Fruit fly (Drosophila melanogaster) whole organism, embryonic: ENCODE data around the gene CG10845.
A peak's percentile ranks its signal among the peaks of the same experiment; 100 is the strongest.

Experiments
- Atf-2 ChIP-seq: fragments of 200-800 bp; sonication (Bioruptor generic); optimal IDR thresholded peaks from 2 replicates; lab custom pipeline; 2016; ENCODE audit warnings: missing biosample characterization, missing genetic modification characterization
- Bdp1 ChIP-seq: fragments of 200-800 bp; sonication (Bioruptor generic); optimal IDR thresholded peaks from 3 replicates; lab custom pipeline; 2016; ENCODE audit warnings: missing biosample characterization, missing genetic modification characterization
- BtbVII ChIP-seq: fragments of 200-800 bp; sonication (Bioruptor generic); optimal IDR thresholded peaks from 3 replicates; lab custom pipeline; 2017; ENCODE audit warnings: missing biosample characterization, mild to moderate bottlenecking, missing genetic modification characterization
- CG10209 ChIP-seq: fragments of 200-800 bp; sonication (Bioruptor generic); optimal IDR thresholded peaks from 3 replicates; lab custom pipeline; 2017; ENCODE audit warnings: missing biosample characterization, mild to moderate bottlenecking, missing genetic modification characterization, missing genetic modification reagents
- CG10267 ChIP-seq: fragments of 200-800 bp; sonication (Bioruptor generic); optimal IDR thresholded peaks from 2 replicates; lab custom pipeline; 2018; ENCODE audit warnings: missing biosample characterization, mild to moderate bottlenecking, missing genetic modification characterization, moderate library complexity
- CG12299 ChIP-seq: fragments of 200-800 bp; sonication (Bioruptor generic); optimal IDR thresholded peaks from 2 replicates; lab custom pipeline; 2018; ENCODE audit warnings: missing biosample characterization, mild to moderate bottlenecking, missing genetic modification characterization
- CG14441 ChIP-seq: fragments of 200-800 bp; sonication (Bioruptor generic); IDR thresholded peaks from 2 replicates; pipeline ENCODE4 v1.3.6; 2022; ENCODE audit warnings: missing biosample characterization, missing genetic modification characterization
- CG15601 ChIP-seq: fragments of 200-800 bp; sonication (Bioruptor generic); optimal IDR thresholded peaks from 3 replicates; lab custom pipeline; 2019; ENCODE audit warnings: missing biosample characterization, mild to moderate bottlenecking, missing genetic modification characterization, moderate library complexity
- CG4282 ChIP-seq: fragments of 200-800 bp; sonication (Bioruptor generic); optimal IDR thresholded peaks from 2 replicates; lab custom pipeline; 2016; ENCODE audit warnings: missing biosample characterization, missing genetic modification characterization
- CG4328 ChIP-seq: fragments of 200-800 bp; sonication (Bioruptor generic); optimal IDR thresholded peaks from 3 replicates; lab custom pipeline; 2017; ENCODE audit warnings: missing biosample characterization, missing genetic modification reagents, missing genetic modification characterization
- CG7786 ChIP-seq: fragments of 200-800 bp; sonication (Bioruptor generic); optimal IDR thresholded peaks from 2 replicates; lab custom pipeline; 2016; ENCODE audit warnings: missing biosample characterization, missing genetic modification characterization
- CG7839 ChIP-seq: fragments of 200-800 bp; sonication (Bioruptor generic); optimal IDR thresholded peaks from 3 replicates; lab custom pipeline; 2018; ENCODE audit warnings: missing biosample characterization, mild to moderate bottlenecking, missing genetic modification characterization, moderate library complexity
- CG8944 ChIP-seq: fragments of 200-800 bp; sonication (Bioruptor generic); optimal IDR thresholded peaks from 3 replicates; lab custom pipeline; 2016; ENCODE audit warnings: missing biosample characterization, missing genetic modification characterization
- CG9727 ChIP-seq: fragments of 200-800 bp; sonication (Bioruptor generic); optimal IDR thresholded peaks from 3 replicates; lab custom pipeline; 2017; ENCODE audit warnings: missing biosample characterization, mild to moderate bottlenecking, missing genetic modification characterization
- Dad ChIP-seq: fragments of 200-800 bp; sonication (Bioruptor generic); optimal IDR thresholded peaks from 3 replicates; lab custom pipeline; 2016; ENCODE audit warnings: missing biosample characterization, missing genetic modification characterization
- E2f1 ChIP-seq: fragments of 200-800 bp; sonication (Bioruptor generic); IDR thresholded peaks from 2 replicates; pipeline ENCODE4 v1.3.6; 2022; ENCODE audit warnings: missing biosample characterization, missing genetic modification characterization
- HLH3B ChIP-seq: fragments of 200-800 bp; sonication (Bioruptor generic); IDR thresholded peaks from 2 replicates; pipeline ENCODE4 v1.3.6; 2022; ENCODE audit warnings: missing biosample characterization, missing genetic modification characterization
- HmgD ChIP-seq: fragments of 200-800 bp; sonication (Bioruptor generic); optimal IDR thresholded peaks from 3 replicates; lab custom pipeline; 2016; ENCODE audit warnings: missing biosample characterization, missing genetic modification characterization
- NfI ChIP-seq: fragments of 200-800 bp; sonication (Bioruptor generic); optimal IDR thresholded peaks from 3 replicates; lab custom pipeline; 2018; ENCODE audit warnings: missing biosample characterization, mild to moderate bottlenecking, missing genetic modification characterization, moderate library complexity
- Oli ChIP-seq: fragments of 200-800 bp; sonication (Bioruptor generic); optimal IDR thresholded peaks from 2 replicates; lab custom pipeline; 2018; ENCODE audit warnings: missing biosample characterization, mild to moderate bottlenecking, missing genetic modification characterization, moderate library complexity
- Ravus ChIP-seq: fragments of 200-800 bp; sonication (Bioruptor generic); IDR thresholded peaks from 2 replicates; pipeline ENCODE4 v1.3.6; 2022; ENCODE audit warnings: missing biosample characterization, missing genetic modification characterization
- Sry-β ChIP-seq: fragments of 200-800 bp; sonication (Bioruptor generic); optimal IDR thresholded peaks from 2 replicates; lab custom pipeline; 2018; ENCODE audit warnings: missing biosample characterization, mild to moderate bottlenecking, missing genetic modification characterization, moderate library complexity
- Sry-δ ChIP-seq: fragments of 200-800 bp; sonication (Bioruptor generic); optimal IDR thresholded peaks from 2 replicates; lab custom pipeline; 2016; ENCODE audit warnings: missing biosample characterization, missing genetic modification characterization
- chinmo ChIP-seq: fragments of 200-800 bp; sonication (Bioruptor generic); IDR thresholded peaks from 4 replicates; pipeline ENCODE4 v1.3.6; 2022; ENCODE audit warnings: missing biosample characterization, missing genetic modification characterization; ENCODE audit not compliant: partially characterized antibody
- dan ChIP-seq: fragments of 200-800 bp; sonication (Bioruptor generic); IDR thresholded peaks from 2 replicates; pipeline ENCODE4 v1.3.6; 2022; ENCODE audit warnings: missing biosample characterization, missing genetic modification characterization
- her ChIP-seq: fragments of 200-800 bp; sonication (Bioruptor generic); optimal IDR thresholded peaks from 2 replicates; lab custom pipeline; 2016; ENCODE audit warnings: missing biosample characterization, missing genetic modification characterization
- hth ChIP-seq: fragments of >200 bp; optimal IDR thresholded peaks from 2 replicates; lab custom pipeline; 2017; ENCODE audit warnings: inconsistent platforms
- kni ChIP-seq: fragments of 200-800 bp; sonication (Bioruptor generic); optimal IDR thresholded peaks from 3 replicates; lab custom pipeline; 2017; ENCODE audit warnings: mild to moderate bottlenecking, missing biosample characterization, missing genetic modification reagents, missing genetic modification characterization
- luna ChIP-seq: fragments of 200-800 bp; sonication (Bioruptor generic); optimal IDR thresholded peaks from 2 replicates; lab custom pipeline; 2016; ENCODE audit warnings: missing biosample characterization, missing genetic modification characterization
- nerfin-1 ChIP-seq: fragments of 200-800 bp; sonication (Bioruptor generic); optimal IDR thresholded peaks from 3 replicates; lab custom pipeline; 2019; ENCODE audit warnings: missing biosample characterization, mild to moderate bottlenecking, missing genetic modification characterization, moderate library complexity
- onecut ChIP-seq: fragments of 200-800 bp; sonication (Bioruptor generic); IDR thresholded peaks from 2 replicates; pipeline ENCODE4 v1.3.6; 2022; ENCODE audit warnings: missing biosample characterization, missing genetic modification characterization
- row ChIP-seq: fragments of 200-800 bp; sonication (Bioruptor generic); IDR thresholded peaks from 3 replicates; pipeline ENCODE4 v1.3.6; 2022; ENCODE audit warnings: missing biosample characterization, missing genetic modification characterization
- sc ChIP-seq, 3 experiments: fragments of >200 bp in 2 of 3; fragments of 200-800 bp in 1 of 3; sonication (Bioruptor generic) in 1 of 3; optimal IDR thresholded peaks; 2 replicates in 2 of 3; 3 replicates in 1 of 3; lab custom pipeline; 2017; ENCODE audit warnings: mild to moderate bottlenecking in 1 of 3, missing biosample characterization in 1 of 3, missing genetic modification characterization in 1 of 3, missing genetic modification reagents in 1 of 3
- sob ChIP-seq: fragments of 200-800 bp; sonication (Bioruptor generic); IDR thresholded peaks from 2 replicates; pipeline ENCODE4 v1.3.6; 2022; ENCODE audit warnings: missing biosample characterization, missing genetic modification characterization
- tll ChIP-seq, 2 experiments: fragments of 200-800 bp in 1 of 2; fragments of >200 bp in 1 of 2; sonication (Bioruptor generic) in 1 of 2; optimal IDR thresholded peaks; 2 replicates each; lab custom pipeline; 2017 to 2019; ENCODE audit warnings: missing biosample characterization in 2 of 2, missing genetic modification characterization in 2 of 2, mild to moderate bottlenecking in 1 of 2, moderate library complexity in 1 of 2

Gene CG10845

DNA sequence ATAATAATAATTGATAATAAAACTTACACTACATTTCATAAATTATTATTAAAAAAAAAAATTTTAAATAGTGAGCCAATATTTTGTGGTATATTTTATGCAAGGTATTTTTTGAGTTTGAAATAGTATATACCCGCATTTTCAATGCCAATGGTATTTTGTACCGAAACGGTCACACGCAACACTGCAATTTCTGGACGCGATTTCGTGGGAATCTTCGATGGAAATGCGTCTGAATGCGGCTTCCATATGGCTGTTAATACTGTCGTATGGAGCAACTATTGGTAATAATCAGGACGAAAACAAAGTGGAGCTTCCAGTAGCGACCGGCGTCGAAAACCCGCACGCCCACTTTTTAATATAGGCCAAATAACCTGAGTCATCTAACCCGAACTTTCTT is 49.5 kb upstream of the CG10845 start, which contains the start of gene Nct (continued):
- TF ChIP-seq sob (GFP tag; lab: Robert Waterston, UW) (no peak), HLH3B (GFP tag; lab: Robert Waterston, UW) (no peak), CG10267 (tag; lab: Kevin White, UChicago) (peak; percentile 17), dan (GFP tag; lab: Robert Waterston, UW) (no peak), CG7786 (GFP tag; lab: Kevin White, UChicago) (no peak), CG15601 (no peak), onecut (no peak), CG4282 (no peak), Ravus (GFP tag; lab: Robert Waterston, UW) (no peak), luna (GFP tag; lab: Kevin White, UChicago) (no peak), CG4328 (GFP tag; lab: Kevin White, UChicago) (no peak), hth (no peak), CG8944 (GFP tag; lab: Kevin White, UChicago) (no peak), Sry-δ (no peak), CG12299 (tag; lab: Kevin White, UChicago) (no peak), sc (optimal IDR thresholded peaks at IDR 0.05; lab: Kevin White, UChicago) (no peak), sc (GFP tag; optimal IDR thresholded peaks at IDR 0.05; lab: Kevin White, UChicago) (no peak), Oli (tag; lab: Kevin White, UChicago) (no peak), HmgD (no peak), Atf-2 (GFP tag; lab: Kevin White, UChicago) (no peak), her (GFP tag; lab: Kevin White, UChicago) (no peak), Sry-β (no peak), BtbVII (GFP tag; lab: Kevin White, UChicago) (no peak)

dm6 chr3R:24856143-24856542 is 44.8 kb upstream of the CG10845 start, which contains the start of gene HDAC11:
TSS of gene HDAC11 (minus strand) at chr3R:24856243.
- TF ChIP-seq CG9727 (GFP tag; lab: Kevin White, UChicago), result no peak
- TF ChIP-seq CG8944 (GFP tag; lab: Kevin White, UChicago), result no peak
- TF ChIP-seq Dad (GFP tag; lab: Kevin White, UChicago), result no peak

DNA sequence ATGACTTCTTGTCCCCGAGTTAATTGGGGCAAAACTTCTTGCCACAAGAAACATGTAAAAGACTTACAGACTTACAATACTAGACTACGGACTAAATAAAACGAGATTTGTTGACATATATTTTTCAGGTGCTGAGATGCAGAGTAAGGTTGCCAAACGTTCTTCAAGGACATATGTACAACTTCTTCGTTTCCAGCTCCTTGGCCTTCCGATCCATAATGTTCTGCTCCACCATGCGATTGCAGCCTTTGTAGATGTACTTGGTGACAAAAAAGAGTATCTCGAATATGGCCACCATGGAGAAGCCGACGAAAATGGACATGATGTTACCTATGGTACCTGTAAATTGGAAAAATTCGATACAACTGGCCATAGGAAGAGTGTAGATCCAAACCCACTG is 43.5 kb upstream of the CG10845 start, which contains the start of gene CAH4:
Gene CAH4 (minus strand): TSS at position 101 of the 400 bp plus-strand sequence.
- TF ChIP-seq NfI, result no peak
- no peak for TF ChIP-seq E2f1 (GFP tag; lab: Robert Waterston, UW)
- no peak for TF ChIP-seq CG4328 (GFP tag; lab: Kevin White, UChicago)
- TF ChIP-seq kni (GFP tag; lab: Kevin White, UChicago), result no peak

DNA sequence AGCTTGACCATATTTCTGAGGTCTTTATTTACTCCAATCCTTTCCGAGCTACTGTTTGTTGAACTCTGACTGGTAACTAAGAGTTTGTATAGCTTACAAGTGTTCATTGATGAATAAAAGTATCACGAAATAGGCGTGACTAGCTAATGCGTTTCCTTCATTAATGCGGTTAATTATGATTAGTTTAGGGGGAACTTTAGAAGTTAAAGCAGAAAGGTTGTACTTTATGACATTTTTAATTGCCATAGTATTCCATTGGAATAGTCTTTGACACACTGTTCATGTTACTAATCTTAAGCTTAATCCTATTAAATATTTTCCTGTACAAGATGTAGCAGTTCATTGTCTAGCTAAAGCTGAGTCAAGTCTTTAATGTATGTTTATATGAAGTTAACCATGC is 41.2 kb upstream of the CG10845 start, which contains the start of gene ppk22:
Gene ppk22 (minus strand): TSS at position 101 of the 400 bp plus-strand sequence.
- TF ChIP-seq nerfin-1 (no peak), CG10209 (GFP tag; lab: Kevin White, UChicago) (no peak), CG7839 (tag; lab: Kevin White, UChicago) (no peak)

DNA sequence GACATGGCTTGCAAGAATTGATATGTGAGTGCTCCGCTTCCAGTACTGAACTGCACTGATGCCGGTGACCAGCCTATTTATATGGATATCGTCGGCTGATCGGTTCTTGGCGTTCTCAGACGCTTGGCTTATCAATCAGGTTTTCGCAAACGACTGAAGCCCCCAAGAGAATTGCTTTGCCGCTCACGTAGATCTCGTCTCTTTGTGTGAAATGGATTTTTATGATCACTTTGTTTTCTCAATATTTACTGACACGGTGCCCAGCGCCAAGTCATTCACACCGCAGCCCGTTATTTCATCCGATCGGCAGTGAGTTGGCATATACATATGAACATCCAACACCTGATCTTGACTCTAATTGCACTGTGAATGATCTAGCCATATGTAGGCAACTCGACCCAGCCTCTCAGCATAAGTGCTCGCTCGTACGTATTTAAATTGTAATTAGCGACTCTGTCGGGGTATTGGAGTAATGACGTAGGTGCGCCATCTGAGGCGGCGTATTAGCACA is 40.5 kb upstream of the CG10845 start, which contains the start of gene CG13639:
Gene CG13639 (minus strand): TSS at position 51 of the 511 bp plus-strand sequence.
- 0 out of 4 replicates have a peak, but pooled peaks have one; percentile 48 for TF ChIP-seq chinmo (GFP tag; lab: Robert Waterston, UW)
- no peak for TF ChIP-seq tll (GFP tag; optimal IDR thresholded peaks at IDR 0.05; lab: Kevin White, UChicago)
- 0 out of 3 replicates have a peak, but pooled peaks have one; percentile 34 for TF ChIP-seq row (GFP tag; lab: Robert Waterston, UW)
- TF ChIP-seq CG14441 (GFP tag; lab: Robert Waterston, UW), result 0 out of 2 replicates have a peak, but pooled peaks have one; percentile 5
- TF ChIP-seq Bdp1 (GFP tag; lab: Kevin White, UChicago), result no peak
